Worm (Caenorhabditis elegans): ENCODE measurements around the gene F26G1.1.

DNA sequence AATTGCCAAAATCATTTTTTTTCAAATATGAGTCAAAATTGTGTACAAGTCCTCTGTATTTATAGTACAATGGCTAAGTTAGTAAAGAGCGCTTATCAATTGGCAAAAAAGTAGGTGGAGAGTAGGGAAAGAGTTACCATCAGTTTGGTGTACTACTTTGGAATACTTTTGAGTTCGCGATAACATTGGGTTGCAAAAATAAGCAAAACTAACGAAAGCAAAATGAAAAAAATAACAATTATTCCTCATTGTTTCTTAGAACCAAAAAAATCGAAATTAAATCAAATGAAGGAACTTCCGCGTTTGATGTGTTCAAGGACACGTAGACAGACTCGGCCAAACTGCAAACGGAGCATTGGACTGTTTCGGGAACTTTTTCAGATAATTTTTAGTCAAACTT, 34.7 kb upstream of the F26G1.1 start, which contains the start of gene C27D9.2:
- TF ChIP-seq ceh-43 (GFP tag; optimal IDR thresholded peaks at IDR 0.05) (no peak), blmp-1 (tag; optimal IDR thresholded peaks at IDR 0.05) (no peak)
